Fruit fly (Drosophila melanogaster) whole organism, embryonic: ENCODE results near the gene Gk1.

Experiments
- B-H1 ChIP-seq: fragments of 200-800 bp; sonication (Bioruptor generic); IDR thresholded peaks from 3 replicates; pipeline ENCODE4 v1.3.6; 2022; ENCODE audit warnings: missing biosample characterization, missing genetic modification characterization
- BEAF-32 ChIP-seq: fragments of 200-800 bp; sonication (Bioruptor generic); optimal IDR thresholded peaks from 3 replicates; lab custom pipeline; 2017; ENCODE audit warnings: missing biosample characterization, missing genetic modification characterization, mild to moderate bottlenecking, moderate library complexity, missing genetic modification reagents
- CG10959 ChIP-seq: fragments of 200-800 bp; sonication (Bioruptor generic); IDR thresholded peaks from 2 replicates; pipeline ENCODE4 v1.3.6; 2022; ENCODE audit warnings: missing biosample characterization, missing genetic modification characterization
- CG11560 ChIP-seq: fragments of 200-800 bp; sonication (Bioruptor generic); IDR thresholded peaks from 3 replicates; pipeline ENCODE4 v1.3.6; 2022; ENCODE audit warnings: missing biosample characterization, missing genetic modification characterization
- CG12744 ChIP-seq: fragments of 200-800 bp; sonication (Bioruptor generic); optimal IDR thresholded peaks from 2 replicates; lab custom pipeline; 2016; ENCODE audit warnings: missing biosample characterization, missing genetic modification characterization
- CG13424 ChIP-seq: fragments of 200-800 bp; sonication (Bioruptor generic); optimal IDR thresholded peaks from 2 replicates; lab custom pipeline; 2019; ENCODE audit warnings: missing biosample characterization, mild to moderate bottlenecking, missing genetic modification characterization, moderate library complexity
- CG16779 ChIP-seq: fragments of 200-800 bp; sonication (Bioruptor generic); IDR thresholded peaks from 2 replicates; pipeline ENCODE4 v1.3.6; 2022; ENCODE audit warnings: missing biosample characterization, missing genetic modification characterization
- CG1792 ChIP-seq: fragments of 200-800 bp; sonication (Bioruptor generic); optimal IDR thresholded peaks from 2 replicates; lab custom pipeline; 2016; ENCODE audit warnings: missing biosample characterization, missing genetic modification characterization
- CG18262 ChIP-seq: fragments of 200-800 bp; optimal IDR thresholded peaks from 3 replicates; lab custom pipeline; 2019; ENCODE audit warnings: missing biosample characterization, mild to moderate bottlenecking, missing genetic modification characterization, moderate library complexity
- CG30020 ChIP-seq: fragments of 200-800 bp; optimal IDR thresholded peaks from 2 replicates; lab custom pipeline; 2019; ENCODE audit warnings: missing biosample characterization, mild to moderate bottlenecking, missing genetic modification characterization, moderate library complexity
- CG31224 ChIP-seq: fragments of 200-800 bp; sonication (Bioruptor generic); IDR thresholded peaks from 2 replicates; pipeline ENCODE4 v1.3.6; 2022; ENCODE audit warnings: missing biosample characterization, missing genetic modification characterization
- CG6854 ChIP-seq: fragments of 200-800 bp; sonication (Bioruptor generic); optimal IDR thresholded peaks from 3 replicates; lab custom pipeline; 2017; ENCODE audit warnings: missing biosample characterization, mild to moderate bottlenecking, missing genetic modification characterization
- CG7928 ChIP-seq: fragments of 200-800 bp; sonication (Bioruptor generic); optimal IDR thresholded peaks from 2 replicates; lab custom pipeline; 2017; ENCODE audit warnings: missing biosample characterization, mild to moderate bottlenecking, missing genetic modification characterization
- CG9215 ChIP-seq: fragments of 200-800 bp; sonication (Bioruptor generic); IDR thresholded peaks from 2 replicates; pipeline ENCODE4 v1.3.6; 2022; ENCODE audit warnings: missing biosample characterization, missing genetic modification characterization
- D ChIP-seq, 2 experiments: fragments of 200-800 bp in 1 of 2; fragments of >200 bp in 1 of 2; sonication (Bioruptor generic) in 1 of 2; optimal IDR thresholded peaks; 2 replicates in 1 of 2; 3 replicates in 1 of 2; lab custom pipeline; 2017; ENCODE audit warnings: mild to moderate bottlenecking in 1 of 2, missing biosample characterization in 1 of 2, missing genetic modification characterization in 1 of 2, missing genetic modification reagents in 1 of 2
- ERR ChIP-seq: fragments of 200-800 bp; sonication (Bioruptor generic); optimal IDR thresholded peaks from 2 replicates; lab custom pipeline; 2016; ENCODE audit warnings: missing biosample characterization, missing genetic modification characterization
- H15 ChIP-seq: fragments of 200-800 bp; sonication (Bioruptor generic); IDR thresholded peaks from 3 replicates; pipeline ENCODE4 v1.3.6; 2022; ENCODE audit warnings: missing biosample characterization, missing genetic modification characterization
- HHEX ChIP-seq: fragments of 200-800 bp; sonication (Bioruptor generic); optimal IDR thresholded peaks from 3 replicates; lab custom pipeline; 2017; ENCODE audit warnings: missing biosample characterization, mild to moderate bottlenecking, missing genetic modification characterization, missing genetic modification reagents
- HmgZ ChIP-seq: fragments of 200-800 bp; sonication (Bioruptor generic); optimal IDR thresholded peaks from 2 replicates; lab custom pipeline; 2018; ENCODE audit warnings: missing biosample characterization, mild to moderate bottlenecking, missing genetic modification characterization
- Hr78 ChIP-seq, 2 experiments: fragments of 200-800 bp in 1 of 2; fragments of >200 bp in 1 of 2; sonication (Bioruptor generic) in 1 of 2; optimal IDR thresholded peaks; 2 replicates each; lab custom pipeline; 2017 to 2019; ENCODE audit warnings: missing biosample characterization in 2 of 2, missing genetic modification characterization in 2 of 2, mild to moderate bottlenecking in 1 of 2, moderate library complexity in 1 of 2
- MESR4 ChIP-seq: fragments of 200-800 bp; sonication (Bioruptor generic); optimal IDR thresholded peaks from 2 replicates; lab custom pipeline; 2018; ENCODE audit warnings: missing biosample characterization, mild to moderate bottlenecking, missing genetic modification characterization, moderate library complexity
- Optix ChIP-seq: fragments of 200-800 bp; sonication (Bioruptor generic); IDR thresholded peaks from 3 replicates; pipeline ENCODE4 v1.3.6; 2022; ENCODE audit warnings: missing biosample characterization, missing genetic modification characterization
- Rfx ChIP-seq: fragments of 200-800 bp; sonication (Bioruptor generic); IDR thresholded peaks from 2 replicates; pipeline ENCODE4 v1.3.6; 2022; ENCODE audit warnings: missing biosample characterization, missing genetic modification characterization
- Side ChIP-seq: fragments of 200-800 bp; sonication (Bioruptor generic); optimal IDR thresholded peaks from 2 replicates; lab custom pipeline; 2016; ENCODE audit warnings: missing biosample characterization, missing genetic modification characterization
- Trl ChIP-seq, 3 experiments: fragments of >200 bp in 2 of 3; fragments of 200-800 bp in 1 of 3; sonication (Bioruptor generic) in 1 of 3; optimal IDR thresholded peaks; 2 replicates in 1 of 3; 3 replicates in 2 of 3; lab custom pipeline; 2016 to 2017; ENCODE audit warnings: missing biosample characterization in 1 of 3, missing genetic modification characterization in 1 of 3
- abd-A ChIP-seq: fragments of 200-800 bp; sonication (Bioruptor generic); optimal IDR thresholded peaks from 3 replicates; lab custom pipeline; 2019; ENCODE audit warnings: missing biosample characterization, mild to moderate bottlenecking, missing genetic modification characterization, moderate library complexity
- ap ChIP-seq: fragments of 200-800 bp; sonication (Bioruptor generic); IDR thresholded peaks from 2 replicates; pipeline ENCODE4 v1.3.6; 2022; ENCODE audit warnings: missing biosample characterization, missing genetic modification characterization
- bab2 ChIP-seq: fragments of 200-800 bp; sonication (Bioruptor generic); optimal IDR thresholded peaks from 2 replicates; lab custom pipeline; 2016; ENCODE audit warnings: missing biosample characterization, missing genetic modification characterization
- br ChIP-seq: fragments of >200 bp; optimal IDR thresholded peaks from 2 replicates; lab custom pipeline; 2017
- corto ChIP-seq: fragments of 200-800 bp; sonication (Bioruptor generic); optimal IDR thresholded peaks from 2 replicates; lab custom pipeline; 2016; ENCODE audit warnings: missing biosample characterization, mild to moderate bottlenecking, missing genetic modification characterization, moderate library complexity
- croc ChIP-seq: fragments of 200-800 bp; sonication (Bioruptor generic); conservative IDR thresholded peaks from 3 replicates; pipeline ENCODE4 v1.3.6; 2022; ENCODE audit warnings: missing biosample characterization, missing genetic modification characterization
- crp ChIP-seq, 2 experiments: fragments of 200-800 bp; sonication (Bioruptor generic); optimal IDR thresholded peaks; 2 replicates in 1 of 2; 3 replicates in 1 of 2; lab custom pipeline; 2017; ENCODE audit warnings: missing biosample characterization in 2 of 2, missing genetic modification characterization in 2 of 2, mild to moderate bottlenecking in 1 of 2, moderate library complexity in 1 of 2
- esg ChIP-seq: fragments of 200-800 bp; sonication (Bioruptor generic); conservative IDR thresholded peaks from 2 replicates; pipeline ENCODE4 v1.3.6; 2022; ENCODE audit warnings: missing biosample characterization, missing genetic modification characterization
- fu2 ChIP-seq: fragments of 200-800 bp; sonication (Bioruptor generic); optimal IDR thresholded peaks from 2 replicates; lab custom pipeline; 2016; ENCODE audit warnings: missing biosample characterization, missing genetic modification characterization
- gem ChIP-seq: fragments of 200-800 bp; sonication (Bioruptor generic); optimal IDR thresholded peaks from 2 replicates; lab custom pipeline; 2019; ENCODE audit warnings: missing biosample characterization, mild to moderate bottlenecking, missing genetic modification characterization, moderate library complexity
- h ChIP-seq: fragments of >200 bp; optimal IDR thresholded peaks from 2 replicates; lab custom pipeline; 2017
- hb ChIP-seq: fragments of 200-800 bp; sonication (Bioruptor generic); IDR thresholded peaks from 3 replicates; pipeline ENCODE4 v1.3.6; 2022; ENCODE audit warnings: missing biosample characterization, missing genetic modification characterization; ENCODE audit not compliant: partially characterized antibody
- kay ChIP-seq: fragments of 200-800 bp; sonication (Bioruptor generic); optimal IDR thresholded peaks from 2 replicates; lab custom pipeline; 2016; ENCODE audit warnings: missing biosample characterization, missing genetic modification characterization
- lilli ChIP-seq: fragments of 200-800 bp; sonication (Bioruptor generic); optimal IDR thresholded peaks from 3 replicates; lab custom pipeline; 2016; ENCODE audit warnings: missing biosample characterization, missing genetic modification characterization
- p53 ChIP-seq: fragments of 200-800 bp; sonication (Bioruptor generic); optimal IDR thresholded peaks from 2 replicates; lab custom pipeline; 2016; ENCODE audit warnings: missing biosample characterization, missing genetic modification characterization
- prd ChIP-seq, 3 experiments: fragments of >200 bp in 2 of 3; fragments of 200-800 bp in 1 of 3; sonication (Bioruptor generic) in 1 of 3; optimal IDR thresholded peaks in 2 of 3; IDR thresholded peaks in 1 of 3; 2 replicates in 2 of 3; 3 replicates in 1 of 3; pipeline versions ENCODE4 v1.3.6 to Lab custom; 2017 to 2022; ENCODE audit warnings: missing biosample characterization in 1 of 3, missing genetic modification characterization in 1 of 3
- sc ChIP-seq, 3 experiments: fragments of >200 bp in 2 of 3; fragments of 200-800 bp in 1 of 3; sonication (Bioruptor generic) in 1 of 3; optimal IDR thresholded peaks; 2 replicates in 2 of 3; 3 replicates in 1 of 3; lab custom pipeline; 2017; ENCODE audit warnings: mild to moderate bottlenecking in 1 of 3, missing biosample characterization in 1 of 3, missing genetic modification characterization in 1 of 3, missing genetic modification reagents in 1 of 3
- stwl ChIP-seq: fragments of 200-800 bp; sonication (Bioruptor generic); optimal IDR thresholded peaks from 3 replicates; lab custom pipeline; 2018; ENCODE audit warnings: missing biosample characterization, mild to moderate bottlenecking, missing genetic modification characterization, moderate library complexity
- tx ChIP-seq: fragments of 200-800 bp; sonication (Bioruptor generic); optimal IDR thresholded peaks from 2 replicates; lab custom pipeline; 2016; ENCODE audit warnings: missing biosample characterization, missing genetic modification characterization
- wdn ChIP-seq: fragments of 200-800 bp; sonication (Bioruptor generic); IDR thresholded peaks from 2 replicates; pipeline ENCODE4 v1.3.6; 2022; ENCODE audit warnings: missing biosample characterization, missing genetic modification characterization
- zfh1 ChIP-seq: fragments of 200-800 bp; sonication (Bioruptor generic); IDR thresholded peaks from 3 replicates; pipeline ENCODE4 v1.3.6; 2022; ENCODE audit warnings: missing biosample characterization, missing genetic modification characterization

Gk1 gene

dm6 chr3L:223019-223902 is 17.6 kb upstream of the Gk1 start, which contains the start of the genes pyx and CG33229 (continued):
- TF ChIP-seq CG18262 (tag; lab: Kevin White, UChicago): peak; percentile 84
- TF ChIP-seq BEAF-32: peak; percentile 37
- TF ChIP-seq ap: peak; percentile 36; the same call in 1 of the 2 replicates
- no peak for TF ChIP-seq sc (optimal IDR thresholded peaks at IDR 0.05; lab: Kevin White, UChicago)
- peak; percentile 75 for TF ChIP-seq sc (GFP tag; optimal IDR thresholded peaks at IDR 0.05; lab: Kevin White, UChicago)
- 0 out of 2 replicates have a peak, but pooled peaks have one; percentile 21 for TF ChIP-seq CG10959 (GFP tag; lab: Robert Waterston, UW)
- TF ChIP-seq tx: peak; percentile 82
- peak; percentile 91 for TF ChIP-seq gem
- TF ChIP-seq B-H1 (GFP tag; lab: Robert Waterston, UW): peak; percentile 60; the same call in 2 of the 3 replicates
- TF ChIP-seq CG9215: peak; percentile 87
- no peak for TF ChIP-seq p53
- TF ChIP-seq CG13424 (tag; lab: Kevin White, UChicago): peak; percentile 87
- peak; percentile 81 for TF ChIP-seq HHEX (GFP tag; lab: Kevin White, UChicago)
- peak; percentile 70; the same call in 1 of the 3 replicates for TF ChIP-seq H15 (GFP tag; lab: Robert Waterston, UW)
- TF ChIP-seq abd-A (tag; lab: Kevin White, UChicago): no peak
- TF ChIP-seq stwl (tag; lab: Kevin White, UChicago): peak; percentile 2
- peak; percentile 85 for TF ChIP-seq CG16779 (GFP tag; lab: Robert Waterston, UW)
- TF ChIP-seq croc: peak; percentile 56; the same call in 1 of the 3 replicates
- peak; percentile 67 for TF ChIP-seq zfh1
- peak; percentile 71; the same call in 1 of the 3 replicates for TF ChIP-seq CG11560
- TF ChIP-seq corto (GFP tag; lab: Kevin White, UChicago): no peak
- peak; percentile 94 for TF ChIP-seq Rfx (GFP tag; lab: Robert Waterston, UW)
- peak; percentile 66 for TF ChIP-seq CG1792 (GFP tag; lab: Kevin White, UChicago)
- no peak for TF ChIP-seq MESR4 (GFP tag; lab: Kevin White, UChicago)
- TF ChIP-seq esg: peak; percentile 77; the same call in 1 of the 2 replicates
- peak; percentile 56 for TF ChIP-seq HmgZ (tag; lab: Kevin White, UChicago)
- TF ChIP-seq lilli: peak; percentile 92
- no peak for TF ChIP-seq h
- TF ChIP-seq br (lab: Kevin White, UChicago): no peak
- no peak for TF ChIP-seq D (optimal IDR thresholded peaks at IDR 0.05; lab: Kevin White, UChicago)
- TF ChIP-seq D (GFP tag; optimal IDR thresholded peaks at IDR 0.05; lab: Kevin White, UChicago): peak; percentile 76
- peak; percentile 89 for TF ChIP-seq fu2 (GFP tag; lab: Kevin White, UChicago)
- TF ChIP-seq Trl (optimal IDR thresholded peaks at IDR 0.05; lab: Kevin White, UChicago): no peak
- peak; percentile 70 for TF ChIP-seq Trl (GFP tag; optimal IDR thresholded peaks at IDR 0.05; lab: Kevin White, UChicago)
- peak; percentile 57 for TF ChIP-seq Side (GFP tag; lab: Kevin White, UChicago)
- TF ChIP-seq CG12744 (GFP tag; lab: Kevin White, UChicago): peak; percentile 75
- no peak for TF ChIP-seq hb (GFP tag; lab: Robert Waterston, UW)
- TF ChIP-seq kay (GFP tag; lab: Kevin White, UChicago): peak; percentile 68
- TF ChIP-seq bab2 (GFP tag; lab: Kevin White, UChicago): peak; percentile 87
- no peak for TF ChIP-seq ERR (GFP tag; lab: Kevin White, UChicago)
- TF ChIP-seq CG7928 (GFP tag; lab: Kevin White, UChicago): peak; percentile 92
- peak; percentile 75 for TF ChIP-seq wdn
- TF ChIP-seq Optix (GFP tag; lab: Robert Waterston, UW): peak; percentile 71
- peak in 1 of 2 experiments; percentile 30 for TF ChIP-seq crp (GFP tag; optimal IDR thresholded peaks at IDR 0.05; lab: Kevin White, UChicago)
- TF ChIP-seq prd (optimal IDR thresholded peaks at IDR 0.05; lab: Kevin White, UChicago): no peak
- peak; percentile 83 for TF ChIP-seq prd (GFP tag; IDR thresholded peaks at IDR 0.05; lab: Robert Waterston, UW)
- peak; percentile 79 for TF ChIP-seq CG31224 (GFP tag; lab: Robert Waterston, UW)
- TF ChIP-seq Hr78 (GFP tag; optimal IDR thresholded peaks at IDR 0.05; lab: Kevin White, UChicago): peak in 1 of 2 experiments; percentile 40
- TF ChIP-seq CG30020: peak; percentile 59
- TF ChIP-seq CG6854 (GFP tag; lab: Kevin White, UChicago): peak; percentile 19
